Worm (Caenorhabditis elegans): ENCODE data around the gene ric-4.

Gene ric-4

DNA sequence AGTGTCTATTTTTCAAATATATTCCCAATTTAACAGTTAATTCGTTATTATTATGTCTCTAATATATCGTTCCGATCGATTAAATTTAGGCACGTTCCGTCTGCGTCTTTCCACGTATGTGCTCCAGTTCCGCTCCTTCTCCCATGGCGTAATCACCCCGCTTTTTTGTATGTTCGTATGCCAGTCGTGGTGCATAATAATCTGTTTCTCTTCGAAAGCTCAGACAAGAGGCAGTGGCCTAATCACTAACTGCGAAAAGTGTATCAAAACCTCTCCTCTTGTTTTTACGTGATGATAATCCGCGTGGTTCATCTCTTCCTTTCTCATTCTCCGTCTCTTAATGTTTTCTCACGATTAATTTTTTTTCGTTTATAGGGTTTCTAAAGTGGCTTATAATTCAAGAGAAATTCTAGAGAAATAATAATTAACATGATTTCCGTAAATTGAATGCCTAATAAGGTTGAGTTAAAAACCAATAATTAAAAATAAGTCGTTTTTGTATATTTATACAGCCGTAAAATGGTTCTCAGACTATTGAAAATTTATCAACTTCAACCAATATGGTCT, 22.4 kb downstream of the ric-4 start:
- no peak for TF ChIP-seq T22C8.4 (GFP tag; IDR thresholded peaks at IDR 0.05)
- TF ChIP-seq klf-2 (GFP tag; conservative IDR thresholded peaks at IDR 0.05) = no peak
- TF ChIP-seq cog-1 (tag; optimal IDR thresholded peaks at IDR 0.05) = no peak
- no peak for TF ChIP-seq tab-1 (GFP tag; IDR thresholded peaks at IDR 0.05)
- no peak for TF ChIP-seq ztf-23 (GFP tag; IDR thresholded peaks at IDR 0.05)
- TF ChIP-seq ztf-29 (GFP tag; IDR thresholded peaks at IDR 0.05) = no peak
- no peak for TF ChIP-seq med-1 (GFP tag; optimal IDR thresholded peaks at IDR 0.05; ENCODE audit: insufficient read depth)
- TF ChIP-seq ref-1 (GFP tag; conservative IDR thresholded peaks at IDR 0.05) = no peak
- TF ChIP-seq flt-1 (GFP tag; IDR thresholded peaks at IDR 0.05) = no peak

DNA sequence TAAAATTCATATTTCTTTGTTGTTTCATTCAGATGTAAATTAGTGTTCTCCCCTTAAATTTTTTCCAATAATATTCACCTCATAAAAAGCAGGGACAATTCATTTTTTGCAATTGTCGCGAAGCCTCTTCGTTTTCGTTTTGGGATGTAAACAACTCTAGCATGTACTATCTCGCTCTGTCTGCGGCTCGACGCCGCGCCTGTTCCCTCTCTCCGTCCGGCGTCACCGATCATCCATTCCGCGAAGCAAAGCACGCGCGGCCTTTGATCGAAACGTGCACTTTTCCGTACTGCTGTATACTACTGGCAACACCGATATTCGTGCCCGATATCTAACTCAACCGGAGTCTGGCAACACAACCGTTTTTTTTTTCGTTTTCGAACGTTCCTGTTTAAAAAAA, 23.1 kb downstream of the ric-4 start:
- TF ChIP-seq tab-1 (GFP tag; IDR thresholded peaks at IDR 0.05) (no peak), ztf-23 (GFP tag; IDR thresholded peaks at IDR 0.05) (no peak), klf-2 (GFP tag; conservative IDR thresholded peaks at IDR 0.05) (no peak), cog-1 (tag; optimal IDR thresholded peaks at IDR 0.05) (no peak), med-1 (GFP tag; optimal IDR thresholded peaks at IDR 0.05; ENCODE audit: insufficient read depth) (no peak), ztf-29 (GFP tag; IDR thresholded peaks at IDR 0.05) (no peak), flt-1 (GFP tag; IDR thresholded peaks at IDR 0.05) (no peak), ref-1 (GFP tag; conservative IDR thresholded peaks at IDR 0.05) (no peak), T22C8.4 (GFP tag; IDR thresholded peaks at IDR 0.05) (no peak)

DNA sequence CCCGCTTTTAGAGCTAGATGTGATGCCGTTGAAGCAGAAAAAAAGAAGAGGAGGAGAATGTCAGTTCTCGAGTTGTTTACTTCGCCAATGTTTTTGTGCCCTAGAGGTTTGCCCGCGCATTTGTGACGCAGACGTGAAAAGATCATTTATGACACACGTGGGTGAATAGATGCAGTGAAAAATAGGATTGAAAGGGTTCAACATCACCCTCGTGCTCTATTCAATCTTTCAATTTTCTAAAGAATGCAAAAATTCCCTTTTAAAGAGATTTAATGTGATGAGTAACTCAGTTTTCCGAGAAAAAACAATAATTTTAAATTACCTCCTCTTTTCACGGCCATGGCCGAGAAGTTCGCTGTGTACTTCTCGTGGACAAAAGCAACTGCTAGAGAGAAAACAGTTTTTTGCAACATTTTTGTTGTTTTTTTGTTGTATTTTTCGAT, 23.6 kb downstream of the ric-4 start:
- TF ChIP-seq cog-1 (tag; optimal IDR thresholded peaks at IDR 0.05) = no peak
- no peak for TF ChIP-seq tab-1 (GFP tag; IDR thresholded peaks at IDR 0.05)
- TF ChIP-seq med-1 (GFP tag; optimal IDR thresholded peaks at IDR 0.05; ENCODE audit: insufficient read depth) = no peak
- no peak for TF ChIP-seq ztf-29 (GFP tag; IDR thresholded peaks at IDR 0.05)
- TF ChIP-seq ref-1 (GFP tag; conservative IDR thresholded peaks at IDR 0.05) = no peak
- no peak for TF ChIP-seq klf-2 (GFP tag; conservative IDR thresholded peaks at IDR 0.05)
- TF ChIP-seq T22C8.4 (GFP tag; IDR thresholded peaks at IDR 0.05) = no peak
- no peak for TF ChIP-seq ztf-23 (GFP tag; IDR thresholded peaks at IDR 0.05)
- no peak for TF ChIP-seq flt-1 (GFP tag; IDR thresholded peaks at IDR 0.05)

DNA sequence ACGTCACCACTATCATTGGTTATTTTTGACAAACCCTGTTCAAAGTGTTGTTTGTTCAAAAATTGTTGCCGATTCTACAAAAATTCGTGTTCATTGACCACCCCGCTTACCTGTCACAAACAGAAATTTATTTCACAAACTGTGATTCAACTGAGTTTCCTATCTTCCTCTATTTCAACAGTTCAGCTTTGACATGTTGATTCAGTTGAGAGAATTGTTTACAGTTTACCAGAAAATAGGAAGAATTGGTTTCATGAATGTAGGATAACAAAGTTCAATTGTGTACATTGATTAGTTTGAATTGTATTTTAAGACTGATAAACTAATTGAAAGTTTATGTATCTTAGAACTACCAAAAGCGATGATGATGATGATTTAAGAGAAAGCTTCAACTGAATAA, 24.5 kb downstream of the ric-4 start:
- no peak for TF ChIP-seq flt-1 (GFP tag; IDR thresholded peaks at IDR 0.05)
- TF ChIP-seq klf-2 (GFP tag; conservative IDR thresholded peaks at IDR 0.05) = no peak
- no peak for TF ChIP-seq cog-1 (tag; optimal IDR thresholded peaks at IDR 0.05)
- TF ChIP-seq ztf-23 (GFP tag; IDR thresholded peaks at IDR 0.05) = no peak

DNA sequence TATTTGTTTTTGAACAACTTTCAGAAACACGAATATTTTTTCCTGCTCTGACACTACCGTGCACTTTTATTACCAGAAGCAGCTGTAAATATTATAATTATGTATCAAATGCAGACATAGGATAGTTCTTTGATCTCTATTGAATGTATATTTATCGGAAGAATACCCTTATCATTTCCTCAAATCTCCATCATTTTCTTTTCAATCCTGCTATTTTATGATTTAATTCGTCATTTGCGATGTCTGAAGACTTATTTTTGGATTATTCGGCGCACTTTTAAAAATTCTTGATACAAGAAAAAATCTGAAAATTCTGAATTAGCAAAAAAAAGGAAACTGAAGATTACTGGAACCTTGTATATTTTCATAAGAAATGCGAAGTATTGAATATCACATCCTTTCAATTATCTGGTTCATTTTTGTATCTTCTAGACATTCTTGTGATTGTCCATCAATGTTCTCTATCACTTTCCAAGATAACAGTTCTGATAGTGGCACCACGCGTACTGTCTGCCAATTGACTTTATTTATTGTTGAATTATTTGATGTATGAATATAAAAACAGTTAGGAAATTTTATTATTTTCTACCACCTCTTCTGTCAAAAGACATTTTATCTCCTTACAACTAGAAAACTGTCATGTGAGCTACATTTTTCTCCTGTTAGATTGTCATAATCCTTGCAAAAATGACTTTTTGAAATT, 25.9 kb downstream of the ric-4 start:
- TF ChIP-seq klf-2 (GFP tag; conservative IDR thresholded peaks at IDR 0.05) (no peak), ztf-23 (GFP tag; IDR thresholded peaks at IDR 0.05) (no peak), flt-1 (GFP tag; IDR thresholded peaks at IDR 0.05) (no peak), T22C8.4 (GFP tag; IDR thresholded peaks at IDR 0.05) (no peak), ztf-29 (GFP tag; IDR thresholded peaks at IDR 0.05) (no peak)

DNA sequence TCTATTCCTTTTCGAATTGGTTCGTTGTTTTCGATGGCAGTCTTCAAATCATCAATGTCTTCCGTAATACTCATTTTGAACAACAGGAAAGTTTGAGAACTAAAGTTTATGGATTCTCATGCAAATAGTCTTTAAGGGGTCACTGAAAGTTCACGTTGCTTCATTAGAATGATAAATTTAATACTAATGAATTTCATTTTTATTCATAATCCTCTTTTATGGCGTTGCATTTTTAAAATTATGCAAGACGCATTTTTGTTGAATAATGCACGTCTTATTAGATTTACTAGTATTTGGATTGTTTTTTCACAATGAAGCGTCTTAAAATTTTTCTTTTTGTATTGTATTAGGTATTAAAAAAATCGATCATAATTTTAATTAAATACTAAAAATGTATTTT, 27.0 kb downstream of the ric-4 start, which contains the start of gene C12D8.9:
TSS of gene C12D8.9 (minus strand) at position 101 of the 400 bp plus-strand sequence.
- TF ChIP-seq med-1 (GFP tag; optimal IDR thresholded peaks at IDR 0.05; ENCODE audit: insufficient read depth) = no peak
- TF ChIP-seq klf-2 (GFP tag; conservative IDR thresholded peaks at IDR 0.05) = no peak
- no peak for TF ChIP-seq ztf-29 (GFP tag; IDR thresholded peaks at IDR 0.05)
- TF ChIP-seq ztf-23 (GFP tag; IDR thresholded peaks at IDR 0.05) = no peak
- TF ChIP-seq tab-1 (GFP tag; IDR thresholded peaks at IDR 0.05) = no peak
- no peak for TF ChIP-seq T22C8.4 (GFP tag; IDR thresholded peaks at IDR 0.05)
- no peak for TF ChIP-seq flt-1 (GFP tag; IDR thresholded peaks at IDR 0.05)
- no peak for TF ChIP-seq cog-1 (tag; optimal IDR thresholded peaks at IDR 0.05)
- no peak for TF ChIP-seq ref-1 (GFP tag; conservative IDR thresholded peaks at IDR 0.05)

DNA sequence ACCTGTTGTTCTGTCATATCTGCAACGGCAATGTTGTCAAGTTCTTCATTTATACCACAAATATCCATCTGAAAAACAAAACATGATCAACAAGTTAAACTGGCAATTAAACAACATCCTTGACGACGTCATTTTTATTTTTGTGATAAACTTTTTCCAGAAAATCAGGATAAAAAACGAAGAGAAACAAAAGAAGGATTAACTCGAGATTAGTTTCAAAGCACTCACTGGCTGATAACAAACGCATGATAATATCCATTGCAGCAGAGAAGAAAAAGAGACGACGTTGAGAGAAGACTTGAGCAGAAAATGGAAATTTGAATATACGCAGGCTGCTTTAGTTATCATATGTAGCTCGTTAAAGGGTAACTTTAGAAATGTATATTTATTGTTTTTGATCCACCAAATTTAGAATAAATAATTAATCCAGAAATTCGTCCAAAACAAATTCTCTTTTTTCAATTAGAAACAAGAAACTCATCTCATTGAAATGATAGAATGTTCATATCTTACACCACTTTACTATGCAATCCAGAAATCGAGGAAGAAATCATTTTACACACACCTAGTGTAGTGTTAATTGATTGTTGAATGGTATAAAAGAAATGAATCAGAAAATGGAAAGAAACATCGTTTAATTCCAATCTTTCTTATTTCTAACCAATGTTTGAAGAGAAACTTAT, 28.9 kb downstream of the ric-4 start, which contains the start of the genes C12D8.21 and col-148:
TSS of gene C12D8.21 (minus strand) at position 68 of the 683 bp plus-strand sequence.
TSS of gene col-148 (plus strand) at position 633 of the 683 bp plus-strand sequence.
- TF ChIP-seq med-1 (GFP tag; optimal IDR thresholded peaks at IDR 0.05; ENCODE audit: insufficient read depth) = no peak
- no peak for TF ChIP-seq T22C8.4 (GFP tag; IDR thresholded peaks at IDR 0.05)
- TF ChIP-seq flt-1 (GFP tag; IDR thresholded peaks at IDR 0.05) = no peak
- TF ChIP-seq ztf-29 (GFP tag; IDR thresholded peaks at IDR 0.05) = no peak
- TF ChIP-seq ztf-23 (GFP tag; IDR thresholded peaks at IDR 0.05) = no peak
- no peak for TF ChIP-seq ref-1 (GFP tag; conservative IDR thresholded peaks at IDR 0.05)
- TF ChIP-seq tab-1 (GFP tag; IDR thresholded peaks at IDR 0.05) = no peak
- TF ChIP-seq cog-1 (tag; optimal IDR thresholded peaks at IDR 0.05) = no peak
- TF ChIP-seq klf-2 (GFP tag; conservative IDR thresholded peaks at IDR 0.05) = no peak

DNA sequence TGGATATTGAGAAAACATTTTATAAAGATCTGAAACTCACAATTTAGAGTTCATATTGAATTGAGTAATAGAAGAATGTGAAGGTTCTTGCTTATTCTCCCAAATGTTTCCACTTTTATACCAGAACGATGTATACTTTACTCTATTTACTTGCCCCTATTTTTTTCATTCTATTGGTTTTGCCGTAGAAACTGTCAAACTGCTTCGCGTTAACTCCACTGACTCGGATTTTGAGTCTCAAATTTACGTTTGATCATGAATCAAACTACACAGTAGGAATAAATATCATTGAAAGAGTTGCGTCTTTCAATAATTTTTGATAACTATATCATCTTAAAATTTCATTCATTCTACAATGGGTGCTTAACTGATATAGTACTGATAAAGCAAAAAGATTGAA, 30.3 kb downstream of the ric-4 start, which contains the start of gene fipr-8:
TSS of gene fipr-8 (minus strand) at position 101 of the 400 bp plus-strand sequence.
- TF ChIP-seq klf-2 (GFP tag; conservative IDR thresholded peaks at IDR 0.05) (no peak), T22C8.4 (GFP tag; IDR thresholded peaks at IDR 0.05) (no peak), cog-1 (tag; optimal IDR thresholded peaks at IDR 0.05) (no peak), ztf-29 (GFP tag; IDR thresholded peaks at IDR 0.05) (no peak), flt-1 (GFP tag; IDR thresholded peaks at IDR 0.05) (no peak), tab-1 (GFP tag; IDR thresholded peaks at IDR 0.05) (no peak), med-1 (GFP tag; optimal IDR thresholded peaks at IDR 0.05; ENCODE audit: insufficient read depth) (no peak)

DNA sequence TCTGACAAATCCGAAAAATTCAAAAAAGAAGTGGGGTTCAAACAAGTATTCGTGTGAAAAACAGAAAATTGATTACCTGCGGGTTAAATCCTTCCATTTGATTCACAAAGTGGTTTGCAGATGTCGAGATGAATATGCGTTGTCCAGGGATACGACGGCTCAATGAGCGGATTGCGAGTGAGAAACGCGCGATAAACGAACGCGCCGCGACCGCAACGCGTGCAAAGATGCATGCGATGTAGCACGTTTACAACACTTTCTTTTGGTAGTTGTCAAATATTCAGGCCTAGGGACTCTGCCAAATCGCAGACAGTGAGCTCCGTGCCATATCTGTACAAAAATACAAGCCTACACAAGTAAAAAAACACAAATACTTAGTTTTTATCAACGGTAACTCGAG, 31.4 kb downstream of the ric-4 start, which contains the start of gene fubl-1:
TSS of gene fubl-1 (minus strand) at position 202 of the 400 bp plus-strand sequence.
- no peak for TF ChIP-seq flt-1 (GFP tag; IDR thresholded peaks at IDR 0.05)
- TF ChIP-seq tab-1 (GFP tag; IDR thresholded peaks at IDR 0.05) = 0 out of 2 replicates have a peak, but pooled peaks have one; percentile 46

Measured in whole organism, midembryonic.